Worm (Caenorhabditis elegans) whole organism, early embryonic: ENCODE measurements around the gene C23G10.11.

Experiments used
- B0310.2 ChIP-seq: sonication (generic microtip); optimal IDR thresholded peaks from 2 replicates; lab custom pipeline; 2016; ENCODE audit warnings: mild to moderate bottlenecking, missing genetic modification characterization, missing compliant biosample characterization
- F13C5.2 ChIP-seq: sonication (generic microtip); optimal IDR thresholded peaks from 2 replicates; lab custom pipeline; 2017; ENCODE audit warnings: mild to moderate bottlenecking, missing genetic modification characterization, inconsistent platforms, missing compliant biosample characterization
- aly-1 ChIP-seq: sonication (generic microtip); optimal IDR thresholded peaks from 2 replicates; lab custom pipeline; 2016; ENCODE audit warnings: missing genetic modification characterization, missing compliant biosample characterization
- ama-1 ChIP-seq: fragments of 150-350 bp; optimal IDR thresholded peaks from 2 replicates; lab custom pipeline; 2014
- ceh-13 ChIP-seq: fragments of 200-800 bp; sonication (Bioruptor generic); optimal IDR thresholded peaks from 2 replicates; lab custom pipeline; 2018; ENCODE audit warnings: mild to moderate bottlenecking, missing genetic modification characterization, missing compliant biosample characterization
- ceh-36 ChIP-seq: sonication (generic microtip); optimal IDR thresholded peaks from 2 replicates; lab custom pipeline; 2016; ENCODE audit warnings: missing genetic modification characterization, inconsistent platforms, missing compliant biosample characterization
- ets-7 ChIP-seq: sonication (generic microtip); optimal IDR thresholded peaks from 2 replicates; lab custom pipeline; 2016; ENCODE audit warnings: missing genotype, missing genetic modification characterization, missing compliant biosample characterization
- flt-1 ChIP-seq: fragments of 200-800 bp; sonication (Bioruptor generic); IDR thresholded peaks from 2 replicates; pipeline ENCODE4 v1.3.6; 2022; ENCODE audit warnings: missing genetic modification characterization, missing compliant biosample characterization
- hmbx-1 ChIP-seq: sonication (generic microtip); optimal IDR thresholded peaks from 2 replicates; lab custom pipeline; 2016; ENCODE audit warnings: mild to moderate bottlenecking, missing genetic modification characterization, missing compliant biosample characterization
- hmg-4 ChIP-seq: fragments of 200-800 bp; sonication (Bioruptor generic); optimal IDR thresholded peaks from 2 replicates; lab custom pipeline; 2018; ENCODE audit warnings: mild to moderate bottlenecking, missing genetic modification characterization, missing compliant biosample characterization
- hnd-1 ChIP-seq: sonication (generic microtip); optimal IDR thresholded peaks from 2 replicates; lab custom pipeline; 2016; ENCODE audit warnings: missing genetic modification characterization, missing compliant biosample characterization
- pes-1 ChIP-seq: fragments of 200-800 bp; sonication (Bioruptor generic); IDR thresholded peaks from 2 replicates; pipeline ENCODE4 v1.3.6; 2022; ENCODE audit warnings: missing genetic modification reagents, missing genetic modification characterization, missing compliant biosample characterization
- scrt-1 ChIP-seq: fragments of 200-800 bp; sonication (Bioruptor generic); IDR thresholded peaks from 2 replicates; pipeline ENCODE4 v1.3.6; 2022; ENCODE audit warnings: missing genetic modification characterization, missing compliant biosample characterization
- sea-1 ChIP-seq: fragments of 200-800 bp; sonication (Bioruptor generic); conservative IDR thresholded peaks from 2 replicates; pipeline ENCODE4 v1.3.6; 2022; ENCODE audit warnings: missing genetic modification characterization, missing compliant biosample characterization
- tbx-11 ChIP-seq: fragments of 200-800 bp; sonication (Bioruptor generic); IDR thresholded peaks from 2 replicates; pipeline ENCODE4 v1.3.6; 2022; ENCODE audit warnings: missing genetic modification characterization, missing compliant biosample characterization
- tbx-37 ChIP-seq: fragments of 200-800 bp; sonication (Bioruptor generic); conservative IDR thresholded peaks from 2 replicates; pipeline ENCODE4 v1.3.6; 2022; ENCODE audit warnings: missing genetic modification reagents, missing genetic modification characterization, missing compliant biosample characterization
- tra-4 ChIP-seq: sonication (generic microtip); optimal IDR thresholded peaks from 2 replicates; lab custom pipeline; 2017; ENCODE audit warnings: missing genetic modification characterization, missing compliant biosample characterization

Gene C23G10.11

ce11 chrIII:6251511-6251910 lies 36.1 kb upstream of the C23G10.11 start, which contains the start of gene amdh-1:
Gene amdh-1, plus strand, starts transcription at chrIII:6251811.
- TF ChIP-seq pes-1 (GFP tag; lab: Robert Waterston, UW) (no peak), ceh-13 (GFP tag; lab: Kevin White, UChicago) (no peak), ama-1 (lab: Kevin White, UChicago) (no peak), tbx-11 (GFP tag; lab: Robert Waterston, UW) (no peak), ets-7 (tag; lab: Kevin White, UChicago) (no peak), tra-4 (tag; lab: Kevin White, UChicago) (no peak), sea-1 (no peak), hnd-1 (tag; lab: Kevin White, UChicago) (no peak), ceh-36 (tag; lab: Kevin White, UChicago) (no peak)

ce11 chrIII:6248064-6248687 lies 32.8 kb upstream of the C23G10.11 start, which contains the start of the genes gen-1 and stt-3:
Gene gen-1, minus strand, starts transcription at chrIII:6248158.
Gene stt-3, plus strand, starts transcription at chrIII:6248637.
- TF ChIP-seq pes-1 (GFP tag; lab: Robert Waterston, UW), result no peak
- no peak for TF ChIP-seq hmbx-1 (tag; lab: Kevin White, UChicago)
- TF ChIP-seq ets-7 (tag; lab: Kevin White, UChicago), result no peak
- no peak for TF ChIP-seq sea-1
- TF ChIP-seq aly-1 (tag; lab: Kevin White, UChicago), result no peak
- TF ChIP-seq ama-1 (lab: Kevin White, UChicago), result no peak
- TF ChIP-seq ceh-36 (tag; lab: Kevin White, UChicago), result no peak
- TF ChIP-seq hnd-1 (tag; lab: Kevin White, UChicago), result no peak
- TF ChIP-seq F13C5.2, result no peak
- no peak for TF ChIP-seq ceh-13 (GFP tag; lab: Kevin White, UChicago)
- TF ChIP-seq tbx-11 (GFP tag; lab: Robert Waterston, UW), result no peak
- TF ChIP-seq tra-4 (tag; lab: Kevin White, UChicago), result no peak
- no peak for TF ChIP-seq hmg-4 (GFP tag; lab: Kevin White, UChicago)
- TF ChIP-seq B0310.2, result no peak
- TF ChIP-seq tbx-37, result no peak
- no peak for TF ChIP-seq scrt-1
- TF ChIP-seq flt-1 (GFP tag; lab: Robert Waterston, UW), result no peak; the same call in 1 of the 2 replicates

- TF ChIP-seq F13C5.2 (no peak), ceh-13 (GFP tag; lab: Kevin White, UChicago) (no peak), tra-4 (tag; lab: Kevin White, UChicago) (no peak), hnd-1 (tag; lab: Kevin White, UChicago) (no peak), hmbx-1 (tag; lab: Kevin White, UChicago) (no peak), ceh-36 (tag; lab: Kevin White, UChicago) (no peak), hmg-4 (GFP tag; lab: Kevin White, UChicago) (no peak), tbx-11 (GFP tag; lab: Robert Waterston, UW) (no peak), flt-1 (GFP tag; lab: Robert Waterston, UW) (no peak), tbx-37 (no peak), aly-1 (tag; lab: Kevin White, UChicago) (no peak), B0310.2 (no peak), ets-7 (tag; lab: Kevin White, UChicago) (no peak), pes-1 (GFP tag; lab: Robert Waterston, UW) (no peak), sea-1 (no peak)
Measured at ce11 chrIII:6245728-6246127, 30.4 kb upstream of the C23G10.11 start, which contains the start of gene bcas-2. Gene bcas-2, minus strand, starts transcription at chrIII:6245828.

- TF ChIP-seq B0310.2 (no peak), hmbx-1 (tag; lab: Kevin White, UChicago) (no peak), tra-4 (tag; lab: Kevin White, UChicago) (no peak), tbx-11 (GFP tag; lab: Robert Waterston, UW) (no peak), sea-1 (no peak), tbx-37 (no peak), flt-1 (GFP tag; lab: Robert Waterston, UW) (no peak), hnd-1 (tag; lab: Kevin White, UChicago) (no peak), pes-1 (GFP tag; lab: Robert Waterston, UW) (no peak), aly-1 (tag; lab: Kevin White, UChicago) (no peak), hmg-4 (GFP tag; lab: Kevin White, UChicago) (no peak), ets-7 (tag; lab: Kevin White, UChicago) (no peak), ama-1 (lab: Kevin White, UChicago) (no peak), scrt-1 (no peak), ceh-13 (GFP tag; lab: Kevin White, UChicago) (no peak), ceh-36 (tag; lab: Kevin White, UChicago) (no peak), F13C5.2 (no peak)
Measured at ce11 chrIII:6240528-6240927, 25.2 kb upstream of the C23G10.11 start, which contains the start of gene T12A2.3. Gene T12A2.3, plus strand, starts transcription at chrIII:6240828.

ce11 chrIII:6236649-6237048 lies 21.3 kb upstream of the C23G10.11 start, which contains the start of gene T12A2.21:
Gene T12A2.21, minus strand, starts transcription at chrIII:6236749.
- no peak for TF ChIP-seq hmg-4 (GFP tag; lab: Kevin White, UChicago)

- TF ChIP-seq pes-1 (GFP tag; lab: Robert Waterston, UW) (no peak), ets-7 (tag; lab: Kevin White, UChicago) (no peak), tra-4 (tag; lab: Kevin White, UChicago) (no peak), hnd-1 (tag; lab: Kevin White, UChicago) (no peak), flt-1 (GFP tag; lab: Robert Waterston, UW) (no peak)
Measured at ce11 chrIII:6231880-6232279, 16.5 kb upstream of the C23G10.11 start.

ce11 chrIII:6230870-6231269 lies 15.5 kb upstream of the C23G10.11 start, which contains the start of gene esyt-2:
Gene esyt-2, minus strand, starts transcription at chrIII:6230970.
- TF ChIP-seq sea-1 (no peak), pes-1 (GFP tag; lab: Robert Waterston, UW) (no peak)
